Worm (Caenorhabditis elegans) whole organism, early embryonic: ENCODE measurements around the gene amph-1.

Experiments used
- B0310.2 ChIP-seq: sonication (generic microtip); optimal IDR thresholded peaks from 2 replicates; lab custom pipeline; 2016; ENCODE audit warnings: mild to moderate bottlenecking, missing genetic modification characterization, missing compliant biosample characterization
- aly-1 ChIP-seq: sonication (generic microtip); optimal IDR thresholded peaks from 2 replicates; lab custom pipeline; 2016; ENCODE audit warnings: missing genetic modification characterization, missing compliant biosample characterization
- ama-1 ChIP-seq: fragments of 150-350 bp; optimal IDR thresholded peaks from 2 replicates; lab custom pipeline; 2014
- ceh-36 ChIP-seq: sonication (generic microtip); optimal IDR thresholded peaks from 2 replicates; lab custom pipeline; 2016; ENCODE audit warnings: missing genetic modification characterization, inconsistent platforms, missing compliant biosample characterization
- flt-1 ChIP-seq: fragments of 200-800 bp; sonication (Bioruptor generic); IDR thresholded peaks from 2 replicates; pipeline ENCODE4 v1.3.6; 2022; ENCODE audit warnings: missing genetic modification characterization, missing compliant biosample characterization
- hnd-1 ChIP-seq: sonication (generic microtip); optimal IDR thresholded peaks from 2 replicates; lab custom pipeline; 2016; ENCODE audit warnings: missing genetic modification characterization, missing compliant biosample characterization
- pes-1 ChIP-seq: fragments of 200-800 bp; sonication (Bioruptor generic); IDR thresholded peaks from 2 replicates; pipeline ENCODE4 v1.3.6; 2022; ENCODE audit warnings: missing genetic modification reagents, missing genetic modification characterization, missing compliant biosample characterization
- sea-1 ChIP-seq: fragments of 200-800 bp; sonication (Bioruptor generic); conservative IDR thresholded peaks from 2 replicates; pipeline ENCODE4 v1.3.6; 2022; ENCODE audit warnings: missing genetic modification characterization, missing compliant biosample characterization
- tbx-11 ChIP-seq: fragments of 200-800 bp; sonication (Bioruptor generic); IDR thresholded peaks from 2 replicates; pipeline ENCODE4 v1.3.6; 2022; ENCODE audit warnings: missing genetic modification characterization, missing compliant biosample characterization

DNA sequence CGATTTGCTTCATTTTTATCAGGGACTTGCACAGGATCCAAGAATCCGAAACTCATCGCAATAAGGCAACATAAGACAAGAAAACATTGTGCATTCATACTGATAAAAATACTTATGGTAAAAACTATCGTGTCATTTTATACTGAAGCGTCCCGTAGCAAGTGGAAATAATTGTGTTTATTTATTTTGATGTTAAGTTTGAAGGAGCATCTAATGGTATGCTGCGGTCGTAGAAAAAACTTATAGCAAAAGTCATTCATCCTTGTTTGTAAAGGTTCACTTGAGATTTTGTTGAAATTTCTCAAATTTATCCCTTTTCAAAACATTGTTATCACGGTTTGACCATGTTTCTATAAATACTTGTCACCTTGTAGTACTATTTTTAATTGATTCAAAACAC is 22.7 kb downstream of the amph-1 start, which contains the start of gene W09C2.10:
- TF ChIP-seq pes-1 (GFP tag; lab: Robert Waterston, UW) (no peak), flt-1 (GFP tag; lab: Robert Waterston, UW) (no peak), ama-1 (lab: Kevin White, UChicago) (no peak), hnd-1 (tag; lab: Kevin White, UChicago) (no peak), aly-1 (no peak), sea-1 (GFP tag; lab: Robert Waterston, UW) (no peak), tbx-11 (no peak), B0310.2 (no peak), ceh-36 (no peak)
